Fruit fly (Drosophila melanogaster) whole organism, adult: ENCODE data around the gene Rnmt.

Experiments used
- CG12768 ChIP-seq: fragments of 200-800 bp; sonication (Bioruptor generic); optimal IDR thresholded peaks from 2 replicates; lab custom pipeline; 2017; ENCODE audit warnings: missing biosample characterization, missing genetic modification characterization, mild to moderate bottlenecking, moderate library complexity, missing genetic modification reagents
- CG14711 ChIP-seq: fragments of 200-800 bp; sonication (Bioruptor generic); optimal IDR thresholded peaks from 2 replicates; lab custom pipeline; 2018; ENCODE audit warnings: missing biosample characterization, mild to moderate bottlenecking, missing genetic modification characterization, moderate library complexity
- CG5204 ChIP-seq: fragments of 200-800 bp; sonication (Bioruptor generic); optimal IDR thresholded peaks from 2 replicates; lab custom pipeline; 2016; ENCODE audit warnings: missing biosample characterization, missing genetic modification characterization
- CG7045 ChIP-seq: fragments of 200-800 bp; sonication (Bioruptor generic); optimal IDR thresholded peaks from 2 replicates; lab custom pipeline; 2017; ENCODE audit warnings: missing biosample characterization, mild to moderate bottlenecking, missing genetic modification characterization
- Mnt ChIP-seq: fragments of 200-800 bp; sonication (Bioruptor generic); optimal IDR thresholded peaks from 2 replicates; lab custom pipeline; 2016; ENCODE audit warnings: missing biosample characterization, mild to moderate bottlenecking, missing genetic modification characterization
- bab1 ChIP-seq: fragments of 200-800 bp; sonication (Bioruptor generic); optimal IDR thresholded peaks from 3 replicates; lab custom pipeline; 2019; ENCODE audit warnings: missing biosample characterization, mild to moderate bottlenecking, missing genetic modification characterization, moderate library complexity
- kay ChIP-seq: fragments of 200-800 bp; sonication (Bioruptor generic); peaks from one replicate; lab custom pipeline; 2016; ENCODE audit warnings: missing biosample characterization, missing genetic modification characterization, borderline replicate concordance
- toe ChIP-seq: fragments of 200-800 bp; sonication (Bioruptor generic); optimal IDR thresholded peaks from 2 replicates; lab custom pipeline; 2016; ENCODE audit warnings: missing biosample characterization, missing genetic modification characterization

- TF ChIP-seq CG12768 (GFP tag; lab: Kevin White, UChicago), result no peak
- TF ChIP-seq bab1 (GFP tag; lab: Kevin White, UChicago), result no peak
- no peak for TF ChIP-seq CG7045 (GFP tag; lab: Kevin White, UChicago)
- no peak for TF ChIP-seq toe (GFP tag; lab: Kevin White, UChicago)
- TF ChIP-seq Mnt, result no peak
- no peak for TF ChIP-seq CG14711
- no peak for TF ChIP-seq CG5204 (GFP tag; lab: Kevin White, UChicago)
- TF ChIP-seq kay, result no peak
Measured at dm6 chr2L:14992889-14993288, 16.9 kb upstream of the Rnmt start.
